Worm (Caenorhabditis elegans): ENCODE data around the gene flad-1.

The flad-1 gene

DNA sequence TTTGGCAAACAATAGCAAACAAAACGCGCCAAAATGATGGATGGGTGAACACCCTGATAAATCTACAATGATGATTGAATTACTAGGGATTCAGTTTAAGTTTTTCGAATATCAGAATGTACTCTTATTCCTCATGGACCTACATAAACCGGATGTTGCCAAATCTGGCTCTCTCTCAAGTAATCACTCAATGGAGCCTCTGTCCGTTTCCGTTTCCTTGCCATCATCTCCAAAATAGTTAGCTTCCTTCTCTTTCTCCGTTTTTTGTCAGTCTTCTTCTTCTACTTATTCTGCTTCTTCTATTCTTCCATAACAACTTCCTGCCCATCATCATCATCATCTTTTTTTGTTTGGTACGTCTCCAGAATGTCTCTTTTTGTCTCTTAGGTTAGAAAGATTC is 21.4 kb downstream of the flad-1 start:
- no peak for TF ChIP-seq hmg-4 (GFP tag; optimal IDR thresholded peaks at IDR 0.05)

DNA sequence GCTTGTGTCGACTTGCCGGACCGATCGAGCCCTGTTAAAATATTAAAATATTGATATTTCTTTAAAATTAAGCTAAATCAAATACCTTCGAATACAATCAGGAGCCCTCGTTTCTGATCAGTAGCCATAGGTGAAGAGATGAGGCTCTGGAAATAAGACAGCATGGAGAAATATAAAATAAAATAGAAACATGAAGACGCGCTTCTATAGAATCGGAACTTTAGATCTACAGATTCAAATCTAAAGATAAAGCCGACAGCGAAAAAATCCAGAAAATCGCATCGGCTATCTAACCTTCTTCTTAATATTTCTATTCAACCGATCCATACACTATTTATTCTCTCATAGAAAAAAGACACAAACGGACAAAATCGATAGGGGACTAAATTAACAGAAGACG is 23.0 kb downstream of the flad-1 start, which contains the start of gene dtmk-1:
Gene dtmk-1 (minus strand): TSS at position 146 of the 400 bp plus-strand sequence.
- TF ChIP-seq flt-1 (GFP tag; IDR thresholded peaks at IDR 0.05), result no peak
- no peak for TF ChIP-seq tra-4 (tag; optimal IDR thresholded peaks at IDR 0.05)
- no peak for TF ChIP-seq pes-1 (GFP tag; IDR thresholded peaks at IDR 0.05)
- no peak for TF ChIP-seq tbx-11 (GFP tag; IDR thresholded peaks at IDR 0.05)
- no peak for TF ChIP-seq ama-1 (optimal IDR thresholded peaks at IDR 0.05)
- no peak for TF ChIP-seq ceh-36 (tag; optimal IDR thresholded peaks at IDR 0.05)
- no peak for TF ChIP-seq hnd-1 (tag; optimal IDR thresholded peaks at IDR 0.05)
- TF ChIP-seq F13C5.2 (tag; optimal IDR thresholded peaks at IDR 0.05), result no peak
- TF ChIP-seq ceh-13 (GFP tag; optimal IDR thresholded peaks at IDR 0.05), result no peak
- TF ChIP-seq tbx-37 (GFP tag; conservative IDR thresholded peaks at IDR 0.05), result no peak

DNA sequence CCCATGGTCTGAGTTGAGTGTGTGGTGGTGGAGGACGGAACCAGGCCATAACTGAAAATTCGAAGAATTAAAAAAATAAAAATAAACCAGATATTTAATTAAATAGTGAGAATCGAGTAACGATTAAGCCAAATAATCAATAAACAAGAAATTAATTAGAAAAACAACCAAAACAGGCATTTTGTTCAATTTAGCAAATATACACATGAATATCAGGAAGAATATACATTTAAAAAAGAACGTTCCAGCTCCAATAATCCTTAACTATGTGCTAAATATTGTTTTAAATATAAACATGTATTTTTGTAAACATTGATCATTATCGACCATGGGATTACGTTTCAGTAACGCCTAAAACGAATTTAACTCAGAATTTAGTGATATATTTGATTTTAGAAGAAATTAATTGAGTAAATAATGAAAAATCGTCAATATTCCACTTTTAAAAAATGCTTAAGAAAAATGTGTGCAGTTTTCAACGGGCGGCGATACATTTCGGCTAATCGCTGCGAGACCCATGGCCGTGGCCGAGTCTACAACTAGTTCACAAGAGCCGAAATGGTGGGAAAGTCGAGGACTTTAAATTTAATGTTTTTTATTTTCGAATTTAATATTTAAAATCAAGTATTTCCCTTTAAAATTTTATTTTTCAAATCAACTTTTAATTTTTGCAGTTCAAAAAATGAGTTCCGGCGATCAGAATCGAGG is 24.2 kb downstream of the flad-1 start, which contains the start of the genes R53.4 and psf-1:
Gene R53.4 (minus strand): TSS at position 51 of the 708 bp plus-strand sequence.
Gene psf-1 (plus strand): TSS at position 675 of the 708 bp plus-strand sequence.
- TF ChIP-seq F13C5.2 (tag; optimal IDR thresholded peaks at IDR 0.05) (no peak), ets-7 (tag; optimal IDR thresholded peaks at IDR 0.05) (no peak), hmg-4 (GFP tag; optimal IDR thresholded peaks at IDR 0.05) (no peak), sea-1 (GFP tag; conservative IDR thresholded peaks at IDR 0.05) (no peak), tbx-37 (GFP tag; conservative IDR thresholded peaks at IDR 0.05) (peak; percentile 57; the same call in 1 of the 2 replicates), aly-1 (tag; optimal IDR thresholded peaks at IDR 0.05) (no peak), hmbx-1 (tag; optimal IDR thresholded peaks at IDR 0.05) (no peak), tra-4 (tag; optimal IDR thresholded peaks at IDR 0.05) (no peak), ceh-13 (GFP tag; optimal IDR thresholded peaks at IDR 0.05) (no peak), scrt-1 (GFP tag; IDR thresholded peaks at IDR 0.05) (no peak), tbx-11 (GFP tag; IDR thresholded peaks at IDR 0.05) (no peak), B0310.2 (tag; optimal IDR thresholded peaks at IDR 0.05) (no peak), flt-1 (GFP tag; IDR thresholded peaks at IDR 0.05) (no peak), ceh-36 (tag; optimal IDR thresholded peaks at IDR 0.05) (no peak), pes-1 (GFP tag; IDR thresholded peaks at IDR 0.05) (0 out of 2 replicates have a peak, but pooled peaks have one; percentile 33), hnd-1 (tag; optimal IDR thresholded peaks at IDR 0.05) (no peak), ama-1 (optimal IDR thresholded peaks at IDR 0.05) (no peak)

DNA sequence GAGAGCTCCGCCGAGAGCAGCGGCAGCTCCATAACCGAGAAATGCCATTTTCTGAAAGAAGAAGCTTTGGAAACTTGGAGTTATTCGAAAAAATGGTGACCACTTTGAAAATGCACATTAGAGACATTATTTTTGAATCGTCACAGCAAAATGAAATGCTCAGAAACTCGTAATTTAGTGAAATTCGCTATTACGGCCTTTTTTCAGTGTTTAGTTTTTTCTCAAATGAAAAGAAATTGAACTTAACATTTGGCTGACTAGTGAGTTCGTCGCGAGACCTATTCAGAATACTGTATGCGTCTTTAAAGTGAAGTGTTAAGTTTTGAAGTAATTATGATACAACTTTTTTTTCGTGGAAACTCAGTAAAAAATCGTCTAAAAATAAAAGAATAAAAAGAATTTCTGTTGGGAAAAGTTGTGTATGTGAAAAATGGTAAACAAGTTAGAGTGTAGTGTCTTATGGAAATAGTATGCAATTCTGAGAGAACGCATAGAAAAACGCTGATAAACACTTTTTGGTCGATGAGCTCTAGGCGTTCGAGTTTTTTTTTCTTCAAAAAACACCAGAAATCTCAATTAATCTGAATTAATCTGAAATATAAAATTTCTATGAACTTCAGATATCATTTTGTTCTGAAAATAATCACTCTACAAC is 26.6 kb downstream of the flad-1 start, which contains the start of gene R53.5:
Gene R53.5 (minus strand): TSS at position 51 of the 655 bp plus-strand sequence.
- TF ChIP-seq ceh-36 (tag; optimal IDR thresholded peaks at IDR 0.05), result no peak
- TF ChIP-seq B0310.2 (tag; optimal IDR thresholded peaks at IDR 0.05), result no peak
- TF ChIP-seq hmbx-1 (tag; optimal IDR thresholded peaks at IDR 0.05), result no peak
- TF ChIP-seq pes-1 (GFP tag; IDR thresholded peaks at IDR 0.05), result no peak
- no peak for TF ChIP-seq F13C5.2 (tag; optimal IDR thresholded peaks at IDR 0.05)
- TF ChIP-seq aly-1 (tag; optimal IDR thresholded peaks at IDR 0.05), result no peak
- no peak for TF ChIP-seq ceh-13 (GFP tag; optimal IDR thresholded peaks at IDR 0.05)
- TF ChIP-seq scrt-1 (GFP tag; IDR thresholded peaks at IDR 0.05), result no peak
- TF ChIP-seq tbx-11 (GFP tag; IDR thresholded peaks at IDR 0.05), result no peak
- TF ChIP-seq ets-7 (tag; optimal IDR thresholded peaks at IDR 0.05), result no peak
- no peak for TF ChIP-seq hmg-4 (GFP tag; optimal IDR thresholded peaks at IDR 0.05)
- no peak for TF ChIP-seq tbx-37 (GFP tag; conservative IDR thresholded peaks at IDR 0.05)
- TF ChIP-seq hnd-1 (tag; optimal IDR thresholded peaks at IDR 0.05), result no peak
- TF ChIP-seq flt-1 (GFP tag; IDR thresholded peaks at IDR 0.05), result no peak

DNA sequence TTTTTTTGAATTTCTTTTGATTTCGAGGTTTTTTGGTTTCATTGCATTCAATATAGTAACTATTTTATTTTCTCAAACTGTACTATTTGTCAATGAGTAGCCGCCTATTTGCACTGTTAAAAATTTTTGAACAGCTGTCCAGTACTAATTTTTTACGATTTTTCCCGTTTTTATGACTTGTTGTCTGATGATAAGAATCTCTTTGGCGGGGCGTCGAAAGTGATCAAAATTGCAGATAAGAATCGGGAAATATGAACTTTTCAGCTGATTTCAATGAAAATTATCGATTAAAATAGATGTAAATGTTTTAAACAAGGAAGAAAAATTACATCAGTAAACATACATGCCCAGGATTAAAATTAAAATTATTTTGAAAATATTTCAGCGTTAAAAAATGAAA is 30.3 kb downstream of the flad-1 start:
- TF ChIP-seq hnd-1 (tag; optimal IDR thresholded peaks at IDR 0.05) (no peak), scrt-1 (GFP tag; IDR thresholded peaks at IDR 0.05) (no peak), F13C5.2 (tag; optimal IDR thresholded peaks at IDR 0.05) (no peak), tbx-11 (GFP tag; IDR thresholded peaks at IDR 0.05) (no peak), aly-1 (tag; optimal IDR thresholded peaks at IDR 0.05) (no peak), ama-1 (optimal IDR thresholded peaks at IDR 0.05) (no peak), ets-7 (tag; optimal IDR thresholded peaks at IDR 0.05) (no peak), hmbx-1 (tag; optimal IDR thresholded peaks at IDR 0.05) (no peak), hmg-4 (GFP tag; optimal IDR thresholded peaks at IDR 0.05) (no peak), pes-1 (GFP tag; IDR thresholded peaks at IDR 0.05) (no peak), flt-1 (GFP tag; IDR thresholded peaks at IDR 0.05) (no peak), tbx-37 (GFP tag; conservative IDR thresholded peaks at IDR 0.05) (no peak), sea-1 (GFP tag; conservative IDR thresholded peaks at IDR 0.05) (no peak), ceh-13 (GFP tag; optimal IDR thresholded peaks at IDR 0.05) (no peak), ceh-36 (tag; optimal IDR thresholded peaks at IDR 0.05) (no peak), tra-4 (tag; optimal IDR thresholded peaks at IDR 0.05) (no peak), B0310.2 (tag; optimal IDR thresholded peaks at IDR 0.05) (no peak)

DNA sequence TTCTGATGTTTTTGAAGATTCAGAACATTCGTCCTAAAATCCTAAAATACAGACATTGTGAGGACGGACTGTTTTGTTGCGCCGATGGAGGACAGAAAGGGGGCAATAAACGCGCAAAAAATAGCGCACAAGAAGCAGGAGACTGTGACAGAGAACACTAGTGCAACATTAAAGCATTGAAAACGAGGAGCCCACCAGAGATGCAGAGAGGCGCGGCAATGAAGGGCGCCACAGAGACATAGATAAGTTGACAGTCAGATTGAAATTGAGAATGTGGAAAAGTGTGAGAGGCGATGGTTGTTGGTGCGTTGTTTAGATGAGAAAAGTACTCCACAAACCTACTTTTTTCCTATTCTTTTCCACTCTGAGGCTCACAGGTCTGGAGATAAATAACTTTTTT is 31.0 kb downstream of the flad-1 start, which contains the start of gene aakg-5:
Gene aakg-5 (minus strand): TSS at position 159 of the 400 bp plus-strand sequence.
- TF ChIP-seq tbx-11 (GFP tag; IDR thresholded peaks at IDR 0.05) (no peak), tbx-37 (GFP tag; conservative IDR thresholded peaks at IDR 0.05) (no peak), ceh-13 (GFP tag; optimal IDR thresholded peaks at IDR 0.05) (no peak), B0310.2 (tag; optimal IDR thresholded peaks at IDR 0.05) (no peak), tra-4 (tag; optimal IDR thresholded peaks at IDR 0.05) (no peak), ets-7 (tag; optimal IDR thresholded peaks at IDR 0.05) (no peak), hmbx-1 (tag; optimal IDR thresholded peaks at IDR 0.05) (no peak)

DNA sequence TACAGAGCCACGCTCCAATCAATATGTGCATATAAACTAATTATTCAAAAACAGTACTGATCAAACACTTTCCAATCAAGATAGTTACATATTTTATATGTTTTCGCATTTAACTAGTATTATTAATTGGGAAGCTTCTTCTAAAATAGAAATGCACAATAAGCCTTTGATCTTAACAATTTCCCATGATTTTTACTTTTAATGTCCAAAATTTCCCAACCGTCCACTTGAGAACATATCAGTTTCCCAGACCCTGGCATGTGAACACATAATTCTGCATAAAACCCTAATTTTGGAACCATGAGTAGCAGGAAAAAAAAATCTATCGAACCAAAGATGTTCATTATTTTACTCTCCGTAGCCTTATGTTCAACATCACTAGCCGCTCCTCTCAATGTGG is 32.5 kb downstream of the flad-1 start, which contains the start of gene R53.8:
Gene R53.8 (plus strand): TSS at position 301 of the 400 bp plus-strand sequence.
- TF ChIP-seq tbx-37 (GFP tag; conservative IDR thresholded peaks at IDR 0.05) (no peak), flt-1 (GFP tag; IDR thresholded peaks at IDR 0.05) (no peak), pes-1 (GFP tag; IDR thresholded peaks at IDR 0.05) (no peak), ets-7 (tag; optimal IDR thresholded peaks at IDR 0.05) (no peak), hnd-1 (tag; optimal IDR thresholded peaks at IDR 0.05) (no peak), ama-1 (optimal IDR thresholded peaks at IDR 0.05) (no peak), tbx-11 (GFP tag; IDR thresholded peaks at IDR 0.05) (no peak), B0310.2 (tag; optimal IDR thresholded peaks at IDR 0.05) (no peak), sea-1 (GFP tag; conservative IDR thresholded peaks at IDR 0.05) (no peak), ceh-13 (GFP tag; optimal IDR thresholded peaks at IDR 0.05) (no peak)
